Worm (Caenorhabditis elegans) whole organism, mixed stage, embryonic: ENCODE data around the gene rpl-5.
A peak's percentile ranks its signal among the peaks of the same experiment; 100 is the strongest.

ENCODE experiments used
- M03D4.4 ChIP-seq: sonication (generic microtip); optimal IDR thresholded peaks from 2 replicates; lab custom pipeline; 2017; ENCODE audit warnings: mild to moderate bottlenecking, missing genetic modification characterization, missing compliant biosample characterization
- bed-3 ChIP-seq: fragments of 200-800 bp; sonication (Bioruptor generic); optimal IDR thresholded peaks from 3 replicates; lab custom pipeline; 2018; ENCODE audit warnings: mild to moderate bottlenecking, missing genetic modification characterization, moderate library complexity, missing compliant biosample characterization
- blmp-1 ChIP-seq: fragments of 150-350 bp; optimal IDR thresholded peaks from 2 replicates; lab custom pipeline; 2014; ENCODE audit warnings: missing biosample characterization, missing genetic modification characterization
- ceh-43 ChIP-seq: fragments of 200-800 bp; sonication (Bioruptor generic); optimal IDR thresholded peaks from 2 replicates; lab custom pipeline; 2018; ENCODE audit warnings: mild to moderate bottlenecking, missing genetic modification characterization, moderate library complexity, missing compliant biosample characterization
- ceh-83 ChIP-seq: fragments of 200-800 bp; sonication (Bioruptor generic); optimal IDR thresholded peaks from 2 replicates; lab custom pipeline; 2018; ENCODE audit warnings: mild to moderate bottlenecking, missing genetic modification characterization, missing compliant biosample characterization
- ces-1 ChIP-seq: fragments of 150-350 bp; optimal IDR thresholded peaks from 2 replicates; lab custom pipeline; 2014; ENCODE audit warnings: missing biosample characterization, missing genetic modification reagents, missing genetic modification characterization
- cnd-1 ChIP-seq: fragments of 200-800 bp; sonication (Bioruptor generic); optimal IDR thresholded peaks from 2 replicates; lab custom pipeline; 2018; ENCODE audit warnings: mild to moderate bottlenecking, missing genetic modification characterization, missing compliant biosample characterization
- elt-1 ChIP-seq: sonication (generic microtip); optimal IDR thresholded peaks from 2 replicates; lab custom pipeline; 2017; ENCODE audit warnings: missing genetic modification characterization, mild to moderate bottlenecking, missing compliant biosample characterization, antibody characterized with exemption, moderate library complexity, borderline replicate concordance; ENCODE audit not compliant: insufficient read depth
- elt-3 ChIP-seq: fragments of 150-350 bp; optimal IDR thresholded peaks from 2 replicates; lab custom pipeline; 2014; ENCODE audit warnings: missing biosample characterization, missing genetic modification characterization
- ham-2 ChIP-seq: fragments of 200-800 bp; sonication (Bioruptor generic); optimal IDR thresholded peaks from 2 replicates; lab custom pipeline; 2018; ENCODE audit warnings: mild to moderate bottlenecking, missing genetic modification characterization, missing compliant biosample characterization
- hlh-1 ChIP-seq: fragments of 150-350 bp; optimal IDR thresholded peaks from 2 replicates; lab custom pipeline; 2014; ENCODE audit warnings: missing biosample characterization, missing genetic modification reagents, missing genetic modification characterization
- lin-32 ChIP-seq: fragments of 200-800 bp; sonication (Bioruptor generic); optimal IDR thresholded peaks from 2 replicates; lab custom pipeline; 2018; ENCODE audit warnings: mild to moderate bottlenecking, missing genetic modification characterization, missing compliant biosample characterization
- lsy-2 ChIP-seq: fragments of 150-350 bp; optimal IDR thresholded peaks from 2 replicates; lab custom pipeline; 2014; ENCODE audit warnings: missing biosample characterization, missing genetic modification characterization
- mab-5 ChIP-seq: fragments of 150-350 bp; optimal IDR thresholded peaks from 2 replicates; lab custom pipeline; 2014; ENCODE audit warnings: missing biosample characterization, missing genetic modification characterization
- mep-1 ChIP-seq: fragments of 150-350 bp; optimal IDR thresholded peaks from 2 replicates; lab custom pipeline; 2017; ENCODE audit warnings: missing biosample characterization, missing genetic modification reagents, missing genetic modification characterization, inconsistent platforms
- nhr-12 ChIP-seq: fragments of 150-350 bp; optimal IDR thresholded peaks from 2 replicates; lab custom pipeline; 2014; ENCODE audit warnings: missing biosample characterization, missing genetic modification characterization
- nhr-237 ChIP-seq: fragments of 150-350 bp; optimal IDR thresholded peaks from 2 replicates; lab custom pipeline; 2014; ENCODE audit warnings: missing biosample characterization, missing genetic modification characterization
- nhr-28 ChIP-seq: fragments of 150-350 bp; optimal IDR thresholded peaks from 2 replicates; lab custom pipeline; 2014; ENCODE audit warnings: missing biosample characterization, missing genetic modification characterization
- nhr-76 ChIP-seq: sonication (generic microtip); optimal IDR thresholded peaks from 2 replicates; lab custom pipeline; 2017; ENCODE audit warnings: missing biosample characterization, missing genetic modification characterization
- pha-4 ChIP-seq: fragments of 150-350 bp; optimal IDR thresholded peaks from 2 replicates; lab custom pipeline; 2018; ENCODE audit warnings: missing biosample characterization, missing genetic modification reagents, missing genetic modification characterization
- sem-2 ChIP-seq: fragments of 200-800 bp; sonication (Bioruptor generic); optimal IDR thresholded peaks from 2 replicates; lab custom pipeline; 2018; ENCODE audit warnings: mild to moderate bottlenecking, missing genetic modification characterization, missing compliant biosample characterization
- snpc-4 ChIP-seq: fragments of 150-350 bp; optimal IDR thresholded peaks from 2 replicates; lab custom pipeline; 2014; ENCODE audit warnings: missing biosample characterization, missing genetic modification characterization
- tbx-8 ChIP-seq: fragments of 200-800 bp; sonication (Bioruptor generic); optimal IDR thresholded peaks from 2 replicates; lab custom pipeline; 2018; ENCODE audit warnings: mild to moderate bottlenecking, missing genetic modification characterization, moderate library complexity, missing compliant biosample characterization
- unc-39 ChIP-seq: fragments of 150-350 bp; optimal IDR thresholded peaks from 2 replicates; lab custom pipeline; 2014; ENCODE audit warnings: missing biosample characterization, missing genetic modification characterization

The rpl-5 gene

DNA sequence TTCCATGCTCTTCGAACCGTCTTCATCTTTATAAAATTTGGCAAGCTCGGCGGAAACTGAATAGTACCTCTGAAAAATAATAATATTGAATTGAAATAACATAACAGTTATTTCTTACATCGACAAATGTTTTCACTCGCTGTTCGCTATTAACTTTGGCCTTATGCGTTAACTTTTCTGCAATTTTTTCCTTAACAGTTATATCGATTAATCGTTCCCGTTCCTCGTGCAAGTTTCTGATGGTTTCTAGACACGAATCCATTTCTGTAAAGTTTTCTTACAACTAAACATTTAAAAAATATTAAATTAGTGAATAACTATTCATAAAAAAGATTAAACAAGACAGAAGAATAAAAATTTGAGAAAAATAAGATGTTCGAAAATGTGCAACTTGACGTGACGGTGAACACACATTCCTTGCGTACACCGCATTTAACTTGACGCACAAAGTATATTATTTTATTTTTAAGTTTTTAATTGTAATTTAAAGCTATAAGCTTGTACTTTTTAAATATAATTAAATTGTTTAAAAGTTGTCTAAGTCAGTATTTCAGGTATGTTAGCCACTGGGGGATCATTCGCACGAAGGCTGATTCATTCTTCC is 44.5 kb upstream of the rpl-5 start, which contains the start of the genes prp-9 and mrps-18B:
TSS of gene prp-9 (minus strand) at position 264 of the 604 bp plus-strand sequence.
TSS of gene mrps-18B (plus strand) at position 549 of the 604 bp plus-strand sequence.
- TF ChIP-seq mab-5 (tag; lab: Kevin White, UChicago): no peak
- peak; percentile 30 for TF ChIP-seq lsy-2 (tag; lab: Kevin White, UChicago)
- TF ChIP-seq ceh-43 (GFP tag; lab: Kevin White, UChicago): no peak
- TF ChIP-seq ham-2 (GFP tag; lab: Kevin White, UChicago): no peak

ce11 chrII:8529176-8529698 is 40.5 kb upstream of the rpl-5 start:
- TF ChIP-seq ham-2 (GFP tag; lab: Kevin White, UChicago) (peak; percentile 78), elt-1 (tag; lab: Kevin White, UChicago) (peak; percentile 68), bed-3 (GFP tag; lab: Kevin White, UChicago) (no peak)

DNA sequence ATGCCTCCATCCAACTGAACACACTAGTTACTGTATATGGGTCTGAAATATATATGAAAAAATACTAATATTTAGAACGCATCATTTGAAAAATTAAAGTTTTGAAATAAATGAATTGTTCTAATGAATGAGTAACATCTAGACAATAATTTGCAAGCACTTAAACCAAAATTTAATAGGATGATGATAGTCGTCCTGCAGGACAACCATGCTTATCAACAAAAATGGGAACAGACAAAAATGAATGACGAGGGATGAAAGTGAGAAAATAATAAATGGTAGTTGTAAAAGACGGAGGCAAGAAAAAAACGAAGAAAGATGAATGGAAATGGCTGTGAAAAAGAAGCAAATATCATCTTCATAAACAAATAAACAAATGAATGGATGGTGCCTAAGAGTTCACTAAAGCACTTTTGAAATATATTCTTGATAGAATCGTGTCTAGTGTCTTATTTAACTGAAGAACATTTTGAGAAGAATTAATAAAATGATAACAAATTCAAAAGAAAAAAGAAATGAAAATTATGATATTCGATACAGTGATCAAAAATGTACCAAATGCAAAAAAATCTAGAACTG is 38.5 kb upstream of the rpl-5 start, which contains the start of gene gldi-7:
TSS of gene gldi-7 (minus strand) at position 42 of the 579 bp plus-strand sequence.
- no peak for TF ChIP-seq nhr-76 (tag; lab: Kevin White, UChicago)
- TF ChIP-seq ceh-83: no peak
- TF ChIP-seq tbx-8 (GFP tag; lab: Kevin White, UChicago): no peak
- TF ChIP-seq nhr-237: no peak
- no peak for TF ChIP-seq lsy-2 (tag; lab: Kevin White, UChicago)
- TF ChIP-seq blmp-1 (tag; lab: Kevin White, UChicago): no peak
- no peak for TF ChIP-seq nhr-28 (tag; lab: Kevin White, UChicago)
- TF ChIP-seq lin-32 (GFP tag; lab: Kevin White, UChicago): no peak
- TF ChIP-seq nhr-12: no peak
- no peak for TF ChIP-seq sem-2 (GFP tag; lab: Kevin White, UChicago)
- no peak for TF ChIP-seq unc-39 (tag; lab: Kevin White, UChicago)
- no peak for TF ChIP-seq mep-1 (tag; lab: Kevin White, UChicago)

DNA sequence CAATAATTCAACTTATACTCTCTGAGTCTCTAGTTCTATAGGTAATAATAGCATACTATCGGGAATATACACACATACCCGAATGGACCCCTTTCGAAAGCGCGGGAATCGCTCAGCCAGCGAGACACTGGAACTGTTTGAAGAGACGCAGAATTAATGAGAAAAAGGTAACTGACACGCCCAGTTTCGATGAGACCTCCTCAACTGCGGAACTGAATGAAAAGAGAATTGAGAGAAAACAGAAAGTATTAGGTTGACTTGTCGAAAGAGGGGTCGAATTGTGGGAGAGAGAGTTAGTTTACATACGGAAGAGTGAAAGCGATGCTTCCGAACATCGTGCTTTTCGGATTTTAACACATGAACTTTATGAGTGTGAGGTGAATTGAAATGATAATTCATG is 37.7 kb upstream of the rpl-5 start:
- TF ChIP-seq hlh-1: no peak
- TF ChIP-seq M03D4.4 (tag; lab: Kevin White, UChicago): no peak
- peak; percentile 56 for TF ChIP-seq ham-2 (GFP tag; lab: Kevin White, UChicago)
- TF ChIP-seq blmp-1 (tag; lab: Kevin White, UChicago): peak; percentile 62
- no peak for TF ChIP-seq ceh-43 (GFP tag; lab: Kevin White, UChicago)
- no peak for TF ChIP-seq nhr-76 (tag; lab: Kevin White, UChicago)
- no peak for TF ChIP-seq snpc-4 (tag; lab: Kevin White, UChicago)
- peak; percentile 5 for TF ChIP-seq pha-4 (tag; lab: Kevin White, UChicago)

DNA sequence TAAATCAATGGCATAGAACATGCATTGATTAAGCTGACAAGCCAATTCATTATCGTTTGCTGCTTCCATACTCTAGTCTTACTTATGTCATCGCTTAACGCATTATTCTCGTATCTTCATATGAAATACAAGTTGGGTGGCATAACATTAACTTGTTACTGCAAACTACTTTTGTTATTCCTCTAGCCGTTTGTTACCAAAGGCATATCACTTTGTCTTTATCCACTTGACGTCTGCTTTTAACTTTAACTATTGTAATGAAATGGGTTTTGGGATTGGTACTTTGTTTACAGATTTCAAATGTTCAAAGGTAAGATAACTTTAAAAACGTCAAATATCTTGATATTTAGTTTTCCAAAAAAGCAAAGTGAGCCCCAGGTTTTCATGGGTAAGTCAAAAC is 33.7 kb upstream of the rpl-5 start, which contains the start of gene W01C9.2:
TSS of gene W01C9.2 (plus strand) at position 301 of the 400 bp plus-strand sequence.
- TF ChIP-seq pha-4 (tag; lab: Kevin White, UChicago) (no peak), ceh-83 (no peak), ces-1 (GFP tag; lab: Kevin White, UChicago) (no peak)

ce11 chrII:8540412-8540811 is 29.3 kb upstream of the rpl-5 start, which contains the start of gene pqn-73:
Gene pqn-73 (plus strand): TSS chrII:8540712.
- no peak for TF ChIP-seq hlh-1
- TF ChIP-seq cnd-1 (tag; lab: Kevin White, UChicago): no peak

ce11 chrII:8545315-8545714 is 24.4 kb upstream of the rpl-5 start, which contains the start of gene decr-1.2:
Gene decr-1.2 (plus strand): TSS chrII:8545615.
- TF ChIP-seq ham-2 (GFP tag; lab: Kevin White, UChicago) (no peak), unc-39 (tag; lab: Kevin White, UChicago) (no peak), nhr-76 (tag; lab: Kevin White, UChicago) (no peak), elt-3 (no peak)
